Worm (Caenorhabditis elegans): ENCODE results near the gene hot-2.

DNA sequence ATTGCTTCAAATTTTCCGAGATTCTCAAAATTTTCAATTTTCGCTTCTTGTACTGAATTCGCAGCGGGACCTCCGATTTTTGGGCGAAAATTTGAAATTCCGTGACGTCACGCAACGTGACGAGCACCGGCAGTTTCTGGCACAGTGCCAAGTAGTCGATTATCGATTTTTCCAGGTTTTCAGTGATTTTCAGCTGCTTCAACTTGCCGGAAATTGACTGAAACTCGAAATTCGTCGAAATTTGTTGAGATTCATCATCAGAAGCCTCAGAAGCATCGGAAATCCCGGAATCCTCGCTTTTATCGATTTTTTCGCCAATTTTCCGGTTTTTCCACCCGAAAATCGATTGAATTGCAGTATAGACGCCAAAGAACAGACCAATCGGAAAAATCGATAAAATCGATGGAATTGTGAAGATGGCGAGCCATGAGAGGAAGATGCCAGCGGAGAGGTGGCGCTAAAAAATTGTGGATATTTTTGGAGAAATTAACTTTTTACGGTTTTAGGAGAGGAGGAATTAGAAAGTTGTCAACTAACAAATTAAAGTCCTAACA is 42.6 kb upstream of the hot-2 start:
- no peak for TF ChIP-seq pqm-1 (tag; optimal IDR thresholded peaks at IDR 0.05)
- no peak for TF ChIP-seq elt-2 (tag; optimal IDR thresholded peaks at IDR 0.05)
- no peak for TF ChIP-seq zag-1 (tag; optimal IDR thresholded peaks at IDR 0.05)
- no peak for TF ChIP-seq unc-130 (tag; optimal IDR thresholded peaks at IDR 0.05)
- TF ChIP-seq snpc-4 (tag; optimal IDR thresholded peaks at IDR 0.05): no peak
- no peak for TF ChIP-seq nhr-47 (tag; optimal IDR thresholded peaks at IDR 0.05)
- no peak for TF ChIP-seq F16B12.6 (tag; optimal IDR thresholded peaks at IDR 0.05)
- no peak for TF ChIP-seq ama-1 (optimal IDR thresholded peaks at IDR 0.05)
- TF ChIP-seq mdl-1 (tag; optimal IDR thresholded peaks at IDR 0.05): no peak
- no peak for TF ChIP-seq ztf-11 (tag; optimal IDR thresholded peaks at IDR 0.05)
